Fruit fly (Drosophila melanogaster) whole organism, wandering third instar larva: Measurements from ENCODE around the gene RecQ4.

Experiments used
- Abd-B ChIP-seq: fragments of >200 bp; optimal IDR thresholded peaks from 2 replicates; lab custom pipeline; 2017; ENCODE audit warnings: missing biosample characterization, missing genetic modification characterization
- CrebA ChIP-seq: fragments of 200-800 bp; sonication (Bioruptor generic); optimal IDR thresholded peaks from 2 replicates; lab custom pipeline; 2016; ENCODE audit warnings: missing biosample characterization, mild to moderate bottlenecking, missing genetic modification characterization, borderline replicate concordance
- GATAd ChIP-seq: sonication (Bioruptor generic); optimal IDR thresholded peaks from 2 replicates; lab custom pipeline; 2016; ENCODE audit warnings: missing biosample characterization, missing genetic modification characterization
- Hr83 ChIP-seq: fragments of 200-300 bp; sonication (Bioruptor generic); optimal IDR thresholded peaks from 2 replicates; lab custom pipeline; 2016; ENCODE audit warnings: missing biosample characterization, mild to moderate bottlenecking, missing genetic modification characterization, moderate library complexity; ENCODE audit not compliant: poor library complexity, severe bottlenecking
- Myc ChIP-seq: fragments of >200 bp; optimal IDR thresholded peaks from 2 replicates; lab custom pipeline; 2017
- N ChIP-seq: fragments of >200 bp; optimal IDR thresholded peaks from 2 replicates; lab custom pipeline; 2018; ENCODE audit warnings: missing biosample characterization, missing external identifiers, missing genetic modification characterization
- br ChIP-seq: fragments of 200-800 bp; sonication (Bioruptor generic); optimal IDR thresholded peaks from 2 replicates; lab custom pipeline; 2016; ENCODE audit warnings: missing biosample characterization, missing genetic modification characterization
- dmrt93B ChIP-seq: fragments of 200-800 bp; sonication (Bioruptor generic); optimal IDR thresholded peaks from 2 replicates; lab custom pipeline; 2018; ENCODE audit warnings: missing biosample characterization, mild to moderate bottlenecking, missing genetic modification characterization
- h ChIP-seq: fragments of 200-800 bp; sonication (Bioruptor generic); optimal IDR thresholded peaks from 3 replicates; lab custom pipeline; 2016; ENCODE audit warnings: missing biosample characterization, mild to moderate bottlenecking, missing genetic modification characterization
- psq ChIP-seq: fragments of 200-800 bp; sonication (Bioruptor generic); optimal IDR thresholded peaks from 3 replicates; lab custom pipeline; 2017; ENCODE audit warnings: missing biosample characterization, mild to moderate bottlenecking, missing genetic modification characterization, moderate library complexity
- usp ChIP-seq: fragments of >200 bp; optimal IDR thresholded peaks from 2 replicates; lab custom pipeline; 2017; ENCODE audit warnings: missing biosample characterization, missing genetic modification characterization

- TF ChIP-seq usp (GFP tag; lab: Kevin White, UChicago), result no peak
- TF ChIP-seq Myc (lab: Kevin White, UChicago), result no peak
- no peak for TF ChIP-seq GATAd (GFP tag; lab: Kevin White, UChicago)
- no peak for TF ChIP-seq psq (GFP tag; lab: Kevin White, UChicago)
- TF ChIP-seq CrebA (GFP tag; lab: Kevin White, UChicago), result no peak
- TF ChIP-seq h (GFP tag; lab: Kevin White, UChicago), result no peak
- no peak for TF ChIP-seq br
- TF ChIP-seq N (GFP tag; lab: Kevin White, UChicago), result no peak
- TF ChIP-seq Abd-B (GFP tag; lab: Kevin White, UChicago), result no peak
- TF ChIP-seq dmrt93B (GFP tag; lab: Kevin White, UChicago), result no peak
- no peak for TF ChIP-seq Hr83
Observed at dm6 chr3L:8180464-8181137, 4.8 kb upstream of the RecQ4 start, which contains the start of the genes mthl7 and Uxs.
